Worm (Caenorhabditis elegans) whole organism, L4 larva: ENCODE measurements around the gene gop-1.
"Not testable (repeated sequence)": the region's sequence is repeated elsewhere in the genome, so short reads cannot be mapped to it uniquely, and the experiment has no call there.

Source experiments
- ceh-28 ChIP-seq: fragments of 150-350 bp; optimal IDR thresholded peaks from 2 replicates; lab custom pipeline; 2014; ENCODE audit warnings: missing biosample characterization, missing genetic modification reagents, missing genetic modification characterization
- dpl-1 ChIP-seq: fragments of 150-350 bp; optimal IDR thresholded peaks from 2 replicates; lab custom pipeline; 2014; ENCODE audit warnings: missing biosample characterization, missing genetic modification reagents, missing genetic modification characterization
- lir-3 ChIP-seq: sonication (generic microtip); optimal IDR thresholded peaks from 2 replicates; lab custom pipeline; 2016; ENCODE audit warnings: mild to moderate bottlenecking, missing genetic modification characterization, missing compliant biosample characterization
- mdl-1 ChIP-seq, 2 experiments: fragments of 150-350 bp in 1 of 2; sonication (generic microtip) in 1 of 2; optimal IDR thresholded peaks; 2 replicates each; lab custom pipeline; 2014 to 2017; ENCODE audit warnings: missing biosample characterization in 2 of 2, missing genetic modification characterization in 2 of 2

ce11 chrIII:5211137-5211648 is 43.0 kb upstream of the gop-1 start:
- TF ChIP-seq ceh-28: not testable (repeated sequence)
- TF ChIP-seq mdl-1 (tag; optimal IDR thresholded peaks at IDR 0.05; lab: Kevin White, UChicago): peak in 1 of 2 experiments; percentile 40
- peak; percentile 41 for TF ChIP-seq dpl-1 (GFP tag; lab: Kevin White, UChicago)
- TF ChIP-seq lir-3 (tag; lab: Kevin White, UChicago): peak; percentile 43
